Worm (Caenorhabditis elegans) whole organism, young adult: ENCODE results near the gene Y73C8C.12.

Experiments used
- B0261.1 ChIP-seq: sonication (generic microtip); optimal IDR thresholded peaks from 2 replicates; lab custom pipeline; 2016; ENCODE audit warnings: mild to moderate bottlenecking, missing genetic modification characterization, moderate library complexity, missing compliant biosample characterization
- B0336.3 ChIP-seq: fragments of 200-800 bp; sonication (Bioruptor generic); IDR thresholded peaks from 2 replicates; pipeline ENCODE4 v1.3.6; 2022; ENCODE audit warnings: missing genetic modification characterization, missing compliant biosample characterization
- C17E4.6 ChIP-seq: fragments of 200-800 bp; sonication (Bioruptor generic); IDR thresholded peaks from 2 replicates; pipeline ENCODE4 v1.3.6; 2022; ENCODE audit warnings: missing genetic modification reagents, missing genetic modification characterization, missing compliant biosample characterization
- F10E7.11 ChIP-seq: sonication (generic microtip); optimal IDR thresholded peaks from 2 replicates; lab custom pipeline; 2017; ENCODE audit warnings: mild to moderate bottlenecking, missing genetic modification characterization, moderate library complexity, missing compliant biosample characterization
- F37B4.10 ChIP-seq: fragments of 200-800 bp; sonication (Bioruptor generic); IDR thresholded peaks from 2 replicates; pipeline ENCODE4 v1.3.6; 2022; ENCODE audit warnings: missing genetic modification characterization, missing compliant biosample characterization
- F57A8.1 ChIP-seq: fragments of 200-800 bp; sonication (Bioruptor generic); optimal IDR thresholded peaks from 2 replicates; lab custom pipeline; 2018; ENCODE audit warnings: mild to moderate bottlenecking, missing genetic modification characterization, moderate library complexity, missing compliant biosample characterization
- F57C9.4 ChIP-seq: sonication (generic microtip); optimal IDR thresholded peaks from 2 replicates; lab custom pipeline; 2017; ENCODE audit warnings: mild to moderate bottlenecking, missing genetic modification characterization, missing compliant biosample characterization
- Y53F4B.3 ChIP-seq: fragments of 200-800 bp; sonication (Bioruptor generic); IDR thresholded peaks from 2 replicates; pipeline ENCODE4 v1.3.6; 2022; ENCODE audit warnings: missing genetic modification reagents, missing genetic modification characterization, missing compliant biosample characterization
- Y56A3A.18 ChIP-seq: fragments of 200-800 bp; sonication (Bioruptor generic); IDR thresholded peaks from 2 replicates; pipeline ENCODE4 v1.3.6; 2022; ENCODE audit warnings: missing genetic modification reagents, missing genetic modification characterization, missing compliant biosample characterization
- ZK185.1 ChIP-seq: sonication (generic microtip); optimal IDR thresholded peaks from 2 replicates; lab custom pipeline; 2016; ENCODE audit warnings: mild to moderate bottlenecking, missing genetic modification characterization, missing compliant biosample characterization; ENCODE audit not compliant: poor library complexity, severe bottlenecking
- ama-1 ChIP-seq, 3 experiments: fragments of 150-350 bp in 1 of 3; sonication (generic microtip) in 2 of 3; optimal IDR thresholded peaks; 2 replicates each; lab custom pipeline; 2014 to 2018; ENCODE audit warnings: missing biosample characterization in 2 of 3, missing genetic modification characterization in 2 of 3, missing genetic modification reagents in 2 of 3
- aptf-3 ChIP-seq: fragments of 200-800 bp; sonication (Bioruptor generic); IDR thresholded peaks from 2 replicates; pipeline ENCODE4 v1.3.6; 2022; ENCODE audit warnings: missing genetic modification characterization, missing compliant biosample characterization
- athp-1 ChIP-seq: sonication (generic microtip); optimal IDR thresholded peaks from 2 replicates; lab custom pipeline; 2017; ENCODE audit warnings: mild to moderate bottlenecking, missing genetic modification characterization, missing compliant biosample characterization
- bed-1 ChIP-seq: fragments of 200-800 bp; sonication (Bioruptor generic); IDR thresholded peaks from 2 replicates; pipeline ENCODE4 v1.3.6; 2022; ENCODE audit warnings: missing genetic modification reagents, missing genetic modification characterization, missing compliant biosample characterization
- cebp-1 ChIP-seq, 2 experiments: fragments of 200-800 bp in 1 of 2; sonication (Bioruptor generic) in 1 of 2; sonication (generic microtip) in 1 of 2; IDR thresholded peaks in 1 of 2; optimal IDR thresholded peaks in 1 of 2; 2 replicates each; pipeline versions ENCODE4 v1.3.6 to Lab custom; 2017 to 2022; ENCODE audit warnings: missing compliant biosample characterization in 2 of 2, missing genetic modification characterization in 2 of 2, mild to moderate bottlenecking in 1 of 2, missing genetic modification reagents in 1 of 2, moderate library complexity in 1 of 2
- ceh-27 ChIP-seq: fragments of 200-800 bp; sonication (Bioruptor generic); optimal IDR thresholded peaks from 2 replicates; lab custom pipeline; 2018; ENCODE audit warnings: mild to moderate bottlenecking, missing genetic modification characterization, moderate library complexity, missing compliant biosample characterization
- ceh-58 ChIP-seq: fragments of 200-800 bp; sonication (Bioruptor generic); IDR thresholded peaks from 2 replicates; pipeline ENCODE4 v1.3.6; 2022; ENCODE audit warnings: missing genetic modification characterization, missing compliant biosample characterization
- die-1 ChIP-seq: sonication (generic microtip); optimal IDR thresholded peaks from 2 replicates; lab custom pipeline; 2016; ENCODE audit warnings: missing genotype, mild to moderate bottlenecking, missing genetic modification characterization, missing compliant biosample characterization
- dpl-1 ChIP-seq: fragments of 150-350 bp; optimal IDR thresholded peaks from 2 replicates; lab custom pipeline; 2014; ENCODE audit warnings: missing biosample characterization, missing genetic modification reagents, missing genetic modification characterization
- egl-18 ChIP-seq: fragments of 200-800 bp; sonication (Bioruptor generic); IDR thresholded peaks from 2 replicates; pipeline ENCODE4 v1.3.6; 2022; ENCODE audit warnings: missing genetic modification reagents, missing genetic modification characterization, missing compliant biosample characterization
- egrh-3 ChIP-seq: fragments of 200-800 bp; sonication (Bioruptor generic); IDR thresholded peaks from 2 replicates; pipeline ENCODE4 v1.3.6; 2022; ENCODE audit warnings: missing genetic modification reagents, missing genetic modification characterization, missing compliant biosample characterization
- ets-4 ChIP-seq: fragments of 200-800 bp; sonication (Bioruptor generic); optimal IDR thresholded peaks from 2 replicates; lab custom pipeline; 2018; ENCODE audit warnings: mild to moderate bottlenecking, missing genetic modification characterization, missing compliant biosample characterization
- fkh-3 ChIP-seq: sonication (generic microtip); optimal IDR thresholded peaks from 2 replicates; lab custom pipeline; 2016; ENCODE audit warnings: mild to moderate bottlenecking, missing genetic modification characterization, missing compliant biosample characterization
- gei-17 ChIP-seq: fragments of 200-800 bp; sonication (Bioruptor generic); optimal IDR thresholded peaks from 2 replicates; lab custom pipeline; 2018; ENCODE audit warnings: mild to moderate bottlenecking, missing genetic modification characterization, missing compliant biosample characterization
- hlh-26 ChIP-seq: fragments of 200-800 bp; sonication (Bioruptor generic); conservative IDR thresholded peaks from 2 replicates; pipeline ENCODE4 v1.3.6; 2022; ENCODE audit warnings: missing genetic modification reagents, missing genetic modification characterization, missing compliant biosample characterization
- hrde-1 ChIP-seq: sonication (generic microtip); optimal IDR thresholded peaks from 2 replicates; lab custom pipeline; 2016; ENCODE audit warnings: missing genetic modification characterization, mild to moderate bottlenecking, missing compliant biosample characterization, moderate library complexity, missing genotype, missing genetic modification reagents, borderline replicate concordance
- lir-1 ChIP-seq: fragments of 200-800 bp; sonication (Bioruptor generic); conservative IDR thresholded peaks from 2 replicates; pipeline ENCODE4 v1.3.6; 2022; ENCODE audit warnings: missing genetic modification reagents, missing genetic modification characterization, missing compliant biosample characterization
- mel-28 ChIP-seq: sonication (generic microtip); optimal IDR thresholded peaks from 2 replicates; lab custom pipeline; 2016; ENCODE audit warnings: borderline replicate concordance, mild to moderate bottlenecking, missing genetic modification characterization, missing compliant biosample characterization
- mes-4 ChIP-seq: sonication (generic microtip); optimal IDR thresholded peaks from 2 replicates; lab custom pipeline; 2016; ENCODE audit warnings: missing genotype, missing genetic modification characterization, missing compliant biosample characterization
- nhr-120 ChIP-seq: fragments of 200-800 bp; sonication (Bioruptor generic); IDR thresholded peaks from 2 replicates; pipeline ENCODE4 v1.3.6; 2022; ENCODE audit warnings: missing genetic modification characterization, missing compliant biosample characterization
- nhr-27 ChIP-seq: fragments of 200-800 bp; sonication (Bioruptor generic); optimal IDR thresholded peaks from 2 replicates; lab custom pipeline; 2018; ENCODE audit warnings: mild to moderate bottlenecking, missing genetic modification characterization, moderate library complexity, missing compliant biosample characterization
- nhr-90 ChIP-seq: sonication (generic microtip); optimal IDR thresholded peaks from 2 replicates; lab custom pipeline; 2016; ENCODE audit warnings: missing genotype, mild to moderate bottlenecking, missing genetic modification characterization, missing compliant biosample characterization
- pbrm-1 ChIP-seq: fragments of 200-800 bp; sonication (Bioruptor generic); IDR thresholded peaks from 2 replicates; pipeline ENCODE4 v1.3.6; 2022; ENCODE audit warnings: missing genetic modification reagents, missing genetic modification characterization, missing compliant biosample characterization
- rec-8 ChIP-seq, 2 experiments: sonication (generic microtip); optimal IDR thresholded peaks; 2 replicates each; lab custom pipeline; 2016; ENCODE audit warnings: mild to moderate bottlenecking in 2 of 2, missing genetic modification characterization in 2 of 2, missing genetic modification reagents in 2 of 2, missing genotype in 2 of 2, missing biosample characterization in 1 of 2, missing compliant biosample characterization in 1 of 2, moderate library complexity in 1 of 2
- rpc-1 ChIP-seq, 2 experiments: fragments of 150-350 bp in 1 of 2; sonication (generic microtip) in 1 of 2; optimal IDR thresholded peaks; 2 replicates each; lab custom pipeline; 2014 to 2018; ENCODE audit warnings: missing biosample characterization in 1 of 2, missing genetic modification characterization in 1 of 2, missing genetic modification reagents in 1 of 2, missing genotype in 1 of 2
- snpc-4 ChIP-seq, 5 experiments: fragments of 150-350 bp in 1 of 5; sonication (generic microtip) in 4 of 5; optimal IDR thresholded peaks; 2 replicates each; lab custom pipeline; 2014 to 2018; ENCODE audit warnings: missing genetic modification characterization in 5 of 5, missing biosample characterization in 3 of 5, antibody characterized with exemption in 2 of 5, mild to moderate bottlenecking in 2 of 5, missing compliant biosample characterization in 2 of 5, missing genotype in 2 of 5, moderate library complexity in 2 of 5, missing genetic modification reagents in 1 of 5
- sptf-2 ChIP-seq: fragments of 200-800 bp; sonication (Bioruptor generic); optimal IDR thresholded peaks from 2 replicates; lab custom pipeline; 2018; ENCODE audit warnings: mild to moderate bottlenecking, missing genetic modification characterization, missing compliant biosample characterization
- tlf-1 ChIP-seq: fragments of 200-800 bp; sonication (Bioruptor generic); optimal IDR thresholded peaks from 2 replicates; lab custom pipeline; 2018; ENCODE audit warnings: mild to moderate bottlenecking, missing genetic modification characterization, missing compliant biosample characterization
- unc-130 ChIP-seq: sonication (generic microtip); optimal IDR thresholded peaks from 2 replicates; lab custom pipeline; 2016; ENCODE audit warnings: missing genetic modification reagents, missing genetic modification characterization, missing compliant biosample characterization
- unc-62 ChIP-seq: fragments of 150-350 bp; optimal IDR thresholded peaks from 2 replicates; lab custom pipeline; 2014; ENCODE audit warnings: missing biosample characterization, missing genetic modification reagents, missing genetic modification characterization
- zfh-2 ChIP-seq: fragments of 200-800 bp; sonication (Bioruptor generic); conservative IDR thresholded peaks from 2 replicates; pipeline ENCODE4 v1.3.6; 2022; ENCODE audit warnings: missing genetic modification reagents, missing genetic modification characterization, missing compliant biosample characterization
- zim-3 ChIP-seq: sonication (generic microtip); optimal IDR thresholded peaks from 2 replicates; lab custom pipeline; 2017; ENCODE audit warnings: mild to moderate bottlenecking, missing genetic modification characterization, moderate library complexity, missing compliant biosample characterization
- ztf-22 ChIP-seq: fragments of 200-800 bp; sonication (Bioruptor generic); optimal IDR thresholded peaks from 2 replicates; lab custom pipeline; 2018; ENCODE audit warnings: mild to moderate bottlenecking, missing genetic modification characterization, moderate library complexity, missing compliant biosample characterization
- ztf-28 ChIP-seq: fragments of 200-800 bp; sonication (Bioruptor generic); IDR thresholded peaks from 2 replicates; pipeline ENCODE4 v1.3.6; 2022; ENCODE audit warnings: missing genetic modification reagents, missing genetic modification characterization, missing compliant biosample characterization

The Y73C8C.12 gene

ce11 chrV:3144494-3144893 is 19.5 kb downstream of the Y73C8C.12 start, which contains the start of gene srab-10:
TSS of gene srab-10 (minus strand) at chrV:3144594.
- no peak for TF ChIP-seq dpl-1 (GFP tag; lab: Kevin White, UChicago)
- no peak for TF ChIP-seq cebp-1 (GFP tag; IDR thresholded peaks at IDR 0.05; lab: Robert Waterston, UW)
- no peak for TF ChIP-seq cebp-1 (tag; optimal IDR thresholded peaks at IDR 0.05; lab: Kevin White, UChicago)
- TF ChIP-seq ama-1 (optimal IDR thresholded peaks at IDR 0.05; lab: Kevin White, UChicago) = no peak
- TF ChIP-seq ama-1 (GFP tag; optimal IDR thresholded peaks at IDR 0.05; lab: Kevin White, UChicago) = no peak
- no peak for TF ChIP-seq mel-28 (tag; lab: Kevin White, UChicago)
- TF ChIP-seq athp-1 = no peak
- TF ChIP-seq hlh-26 (GFP tag; lab: Robert Waterston, UW) = no peak
- TF ChIP-seq C17E4.6 = no peak
- no peak for TF ChIP-seq bed-1 (GFP tag; lab: Robert Waterston, UW)
- no peak for TF ChIP-seq Y56A3A.18
- no peak for TF ChIP-seq ceh-27 (GFP tag; lab: Kevin White, UChicago)
- TF ChIP-seq nhr-27 = no peak
- no peak for TF ChIP-seq ets-4
- no peak for TF ChIP-seq pbrm-1

DNA sequence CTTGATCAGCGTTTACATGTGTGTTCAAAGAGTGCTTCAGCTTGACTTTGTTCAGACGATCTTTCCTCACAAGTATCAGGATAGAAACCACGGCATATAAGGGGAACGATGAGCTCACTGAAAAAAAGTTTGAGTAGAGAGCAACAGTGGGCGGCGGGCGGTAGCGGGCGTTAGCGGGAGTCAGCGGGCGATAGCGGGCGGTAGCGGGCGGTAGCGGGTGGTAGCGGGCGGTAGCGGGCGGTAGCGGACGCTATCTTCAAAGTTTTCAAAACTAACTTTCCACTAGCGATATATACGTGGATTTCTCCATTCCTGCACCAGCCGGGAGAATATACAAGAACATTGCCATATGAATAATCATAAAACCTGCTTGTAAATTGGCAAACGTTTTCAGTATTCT is 20.2 kb downstream of the Y73C8C.12 start:
- no peak for TF ChIP-seq gei-17
- peak; percentile 81; the same call in 1 of the 2 replicates for TF ChIP-seq egrh-3
- TF ChIP-seq ceh-58 = no peak
- TF ChIP-seq F57A8.1 (GFP tag; lab: Kevin White, UChicago) = no peak
- TF ChIP-seq zfh-2 (GFP tag; lab: Robert Waterston, UW) = peak; percentile 87
- TF ChIP-seq die-1 (tag; lab: Kevin White, UChicago) = no peak
- no peak for TF ChIP-seq ztf-22 (GFP tag; lab: Kevin White, UChicago)
- no peak for TF ChIP-seq F37B4.10 (GFP tag; lab: Robert Waterston, UW)
- TF ChIP-seq tlf-1 = no peak

ce11 chrV:3146932-3147331 is 21.9 kb downstream of the Y73C8C.12 start, which contains the start of gene srab-11:
TSS of gene srab-11 (minus strand) at chrV:3147032.
- TF ChIP-seq egl-18 (no peak), ZK185.1 (no peak), aptf-3 (GFP tag; lab: Robert Waterston, UW) (no peak), hlh-26 (GFP tag; lab: Robert Waterston, UW) (no peak), mes-4 (no peak), nhr-90 (no peak), egrh-3 (no peak), rec-8 (tag; optimal IDR thresholded peaks at IDR 0.05; lab: Kevin White, UChicago) (no peak), F57C9.4 (tag; lab: Kevin White, UChicago) (no peak), Y53F4B.3 (GFP tag; lab: Robert Waterston, UW) (no peak), zim-3 (no peak), fkh-3 (tag; lab: Kevin White, UChicago) (no peak), hrde-1 (tag; lab: Kevin White, UChicago) (no peak), sptf-2 (GFP tag; lab: Kevin White, UChicago) (no peak)

- TF ChIP-seq ztf-28 (peak; percentile 40; the same call in 1 of the 2 replicates), unc-130 (GFP tag; lab: Kevin White, UChicago) (no peak), egrh-3 (peak; percentile 39; the same call in 1 of the 2 replicates), snpc-4 (GFP tag; optimal IDR thresholded peaks at IDR 0.05; lab: Kevin White, UChicago) (no peak), snpc-4 (tag; optimal IDR thresholded peaks at IDR 0.05; lab: Kevin White, UChicago) (peak in 2 of 4 experiments; percentile 58 to 86), nhr-120 (GFP tag; lab: Robert Waterston, UW) (no peak), F37B4.10 (GFP tag; lab: Robert Waterston, UW) (no peak), rpc-1 (optimal IDR thresholded peaks at IDR 0.05; lab: Kevin White, UChicago) (no peak), rpc-1 (tag; optimal IDR thresholded peaks at IDR 0.05; lab: Kevin White, UChicago) (no peak), lir-1 (GFP tag; lab: Robert Waterston, UW) (no peak), unc-62 (GFP tag; lab: Kevin White, UChicago) (no peak), B0261.1 (tag; lab: Kevin White, UChicago) (no peak), F10E7.11 (tag; lab: Kevin White, UChicago) (no peak), B0336.3 (GFP tag; lab: Robert Waterston, UW) (no peak)
Observed at ce11 chrV:3149910-3150428, 25.0 kb downstream of the Y73C8C.12 start.
